Worm (Caenorhabditis elegans): Measurements from ENCODE around the gene sre-45.

The sre-45 gene

DNA sequence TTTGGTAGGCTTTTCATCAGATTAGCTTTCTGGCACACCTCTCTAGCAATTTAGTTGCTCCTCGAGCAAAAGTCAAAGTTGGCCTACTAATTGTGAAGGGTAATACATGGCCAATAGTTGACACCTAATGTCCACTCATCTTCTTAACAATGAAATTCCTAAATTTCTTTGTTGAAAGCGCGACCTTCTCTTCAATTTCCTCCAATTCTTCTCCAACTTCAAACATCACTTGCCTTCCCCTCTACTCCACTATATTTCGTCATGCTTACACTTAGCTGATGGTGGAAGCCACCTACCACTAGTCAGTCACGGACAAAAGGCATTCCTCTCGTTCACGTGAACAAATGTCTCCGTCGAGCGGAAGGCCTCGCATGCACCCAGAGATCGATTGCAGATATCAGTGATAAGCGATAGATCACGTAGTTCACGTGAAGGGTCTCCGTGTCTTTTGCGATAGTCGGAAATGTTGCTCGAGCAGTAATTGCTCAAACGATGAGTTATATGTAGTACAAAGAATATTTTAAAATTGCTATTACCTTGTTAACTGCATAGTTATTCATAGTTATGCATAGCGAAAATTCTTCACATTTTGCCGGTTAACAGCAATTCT, 48.6 kb upstream of the sre-45 start, which contains the start of gene E01G4.3 (continued):
- TF ChIP-seq mes-2 (tag; optimal IDR thresholded peaks at IDR 0.05; ENCODE audit: poor library complexity, severe bottlenecking): peak; percentile 17
- TF ChIP-seq ceh-82 (tag; optimal IDR thresholded peaks at IDR 0.05): no peak
- TF ChIP-seq nhr-77 (tag; optimal IDR thresholded peaks at IDR 0.05): peak; percentile 79
- TF ChIP-seq duxl-1 (tag; optimal IDR thresholded peaks at IDR 0.05; ENCODE audit: poor library complexity): no peak
- peak; percentile 52 for TF ChIP-seq gei-8 (GFP tag; optimal IDR thresholded peaks at IDR 0.05)
- peak in 1 of 2 experiments; percentile 97 for TF ChIP-seq unc-62 (GFP tag; optimal IDR thresholded peaks at IDR 0.05 in 1 of 2)
- TF ChIP-seq unc-62 (tag; optimal IDR thresholded peaks at IDR 0.05): no peak
- no peak for TF ChIP-seq ztf-11 (tag; optimal IDR thresholded peaks at IDR 0.05)
- TF ChIP-seq hlh-30 (tag; optimal IDR thresholded peaks at IDR 0.05; ENCODE audit: insufficient read depth): peak; percentile 94
- TF ChIP-seq mep-1 (tag; optimal IDR thresholded peaks at IDR 0.05): peak; percentile 76
- TF ChIP-seq nhr-10 (tag; optimal IDR thresholded peaks at IDR 0.05): peak; percentile 86
- TF ChIP-seq dmd-6 (GFP tag; IDR thresholded peaks at IDR 0.05): peak; percentile 98
- no peak for TF ChIP-seq zip-11 (GFP tag; IDR thresholded peaks at IDR 0.05)
- TF ChIP-seq lin-1 (GFP tag; IDR thresholded peaks at IDR 0.05): peak; percentile 73; the same call in 1 of the 2 replicates
- TF ChIP-seq lir-3 (tag; optimal IDR thresholded peaks at IDR 0.05): no peak

- TF ChIP-seq ZK337.2 (GFP tag; IDR thresholded peaks at IDR 0.05) (no peak), nhr-48 (tag; optimal IDR thresholded peaks at IDR 0.05) (peak; percentile 75), daf-16 (GFP tag; optimal IDR thresholded peaks at IDR 0.05) (peak in 1 of 2 experiments; percentile 86), daf-16 (tag; optimal IDR thresholded peaks at IDR 0.05) (peak; percentile 85)
Observed at ce11 chrII:13470655-13471054, 47.0 kb upstream of the sre-45 start.

- TF ChIP-seq hif-1 (tag; optimal IDR thresholded peaks at IDR 0.05) (no peak), mxl-2 (GFP tag; conservative IDR thresholded peaks at IDR 0.05) (no peak), attf-4 (tag; optimal IDR thresholded peaks at IDR 0.05) (no peak), pqm-1 (tag; optimal IDR thresholded peaks at IDR 0.05) (no peak), nhr-11 (tag; optimal IDR thresholded peaks at IDR 0.05) (no peak), ceh-20 (GFP tag; IDR thresholded peaks at IDR 0.05) (no peak), nhr-237 (tag; optimal IDR thresholded peaks at IDR 0.05) (no peak), rbr-2 (tag; optimal IDR thresholded peaks at IDR 0.05) (no peak), aha-1 (tag) (no peak), gei-8 (GFP tag; optimal IDR thresholded peaks at IDR 0.05) (no peak), nhr-41 (GFP tag; IDR thresholded peaks at IDR 0.05) (no peak), unc-62 (GFP tag; optimal IDR thresholded peaks at IDR 0.05 in 1 of 2) (no peak), unc-62 (tag; optimal IDR thresholded peaks at IDR 0.05) (no peak), lin-13 (GFP tag; optimal IDR thresholded peaks at IDR 0.05) (no peak), Y48G9A.11 (GFP tag; IDR thresholded peaks at IDR 0.05) (no peak), nhr-111 (GFP tag; optimal IDR thresholded peaks at IDR 0.05) (no peak), Y75B8A.6 (GFP tag; IDR thresholded peaks at IDR 0.05) (no peak), daf-19 (GFP tag; conservative IDR thresholded peaks at IDR 0.05) (no peak), lin-38 (GFP tag; IDR thresholded peaks at IDR 0.05) (no peak), ama-1 (optimal IDR thresholded peaks at IDR 0.05) (no peak)
Observed at ce11 chrII:13472101-13472500, 45.6 kb upstream of the sre-45 start, which contains the start of gene E01G4.5. Gene E01G4.5, plus strand, starts transcription at chrII:13472401.

DNA sequence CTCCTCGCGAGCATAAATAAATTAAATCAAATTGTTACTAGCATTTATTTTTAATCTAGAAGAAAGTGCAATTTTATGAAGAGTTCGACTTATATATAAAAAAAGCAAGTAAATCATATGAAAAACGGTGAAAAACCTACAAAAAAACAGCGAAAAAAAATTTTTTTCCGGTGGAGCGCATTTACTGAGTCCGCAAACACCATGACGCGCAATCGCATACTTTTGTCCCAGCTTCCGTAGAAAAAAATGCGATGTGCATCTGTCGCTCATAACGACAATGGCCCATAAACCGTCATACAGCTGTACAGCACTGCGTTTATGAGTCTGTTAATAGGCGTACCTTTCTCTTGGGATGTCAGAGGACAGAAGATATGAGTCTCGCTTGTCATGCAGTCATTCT, 40.5 kb upstream of the sre-45 start:
- TF ChIP-seq daf-19 (GFP tag; conservative IDR thresholded peaks at IDR 0.05) (no peak), spr-1 (tag; optimal IDR thresholded peaks at IDR 0.05) (no peak), set-16 (GFP tag; IDR thresholded peaks at IDR 0.05) (no peak), tag-97 (GFP tag; IDR thresholded peaks at IDR 0.05) (no peak), cey-2 (tag; optimal IDR thresholded peaks at IDR 0.05; ENCODE audit: borderline replicate concordance, insufficient read depth) (no peak), saeg-2 (GFP tag; IDR thresholded peaks at IDR 0.05) (no peak), lin-15B (tag; optimal IDR thresholded peaks at IDR 0.05) (no peak), nhr-77 (tag; optimal IDR thresholded peaks at IDR 0.05) (no peak), ama-1 (optimal IDR thresholded peaks at IDR 0.05) (no peak), ztf-11 (tag; optimal IDR thresholded peaks at IDR 0.05) (no peak), rbr-2 (tag; optimal IDR thresholded peaks at IDR 0.05) (peak; percentile 7), nhr-42 (GFP tag; IDR thresholded peaks at IDR 0.05) (no peak), duxl-1 (tag; optimal IDR thresholded peaks at IDR 0.05; ENCODE audit: poor library complexity) (no peak), mes-2 (tag; optimal IDR thresholded peaks at IDR 0.05; ENCODE audit: poor library complexity, severe bottlenecking) (peak; percentile 76), dmd-8 (GFP tag; IDR thresholded peaks at IDR 0.05) (no peak), egl-27 (tag; optimal IDR thresholded peaks at IDR 0.05) (no peak), dve-1 (tag; optimal IDR thresholded peaks at IDR 0.05; ENCODE audit: insufficient read depth) (peak; percentile 55)

All from whole organism, L4 larva.